Worm (Caenorhabditis elegans): ENCODE data around the gene abts-2.

ce11 chrX:11555046-11555445 is 30.4 kb upstream of the abts-2 start:
- TF ChIP-seq W03F9.2 (tag; optimal IDR thresholded peaks at IDR 0.05) = no peak
- TF ChIP-seq him-1 (tag; optimal IDR thresholded peaks at IDR 0.05) = no peak

All from whole organism, L4/young adult.